Fruit fly (Drosophila melanogaster) whole organism, embryonic: ENCODE data around the gene Ugt36D1.

Source experiments
- Abd-B ChIP-seq: fragments of 200-800 bp; sonication (Bioruptor generic); optimal IDR thresholded peaks from 2 replicates; lab custom pipeline; 2018; ENCODE audit warnings: missing biosample characterization, mild to moderate bottlenecking, missing genetic modification characterization, moderate library complexity
- Asciz ChIP-seq: fragments of 200-800 bp; sonication (Bioruptor generic); optimal IDR thresholded peaks from 2 replicates; lab custom pipeline; 2017; ENCODE audit warnings: missing biosample characterization, mild to moderate bottlenecking, missing genetic modification characterization, missing genetic modification reagents
- Bteb2 ChIP-seq: fragments of 200-800 bp; sonication (Bioruptor generic); optimal IDR thresholded peaks from 2 replicates; lab custom pipeline; 2016; ENCODE audit warnings: missing biosample characterization, missing genetic modification characterization
- CG12942 ChIP-seq: fragments of 200-800 bp; sonication (Bioruptor generic); optimal IDR thresholded peaks from 3 replicates; lab custom pipeline; 2016; ENCODE audit warnings: missing biosample characterization, missing genetic modification characterization
- CG13296 ChIP-seq: fragments of 200-800 bp; sonication (Bioruptor generic); optimal IDR thresholded peaks from 3 replicates; lab custom pipeline; 2018; ENCODE audit warnings: missing biosample characterization, mild to moderate bottlenecking, missing genetic modification characterization
- CG15479 ChIP-seq: fragments of 200-800 bp; sonication (Bioruptor generic); optimal IDR thresholded peaks from 3 replicates; lab custom pipeline; 2019; ENCODE audit warnings: missing biosample characterization, mild to moderate bottlenecking, missing genetic modification characterization, moderate library complexity
- CG16779 ChIP-seq: fragments of 200-800 bp; sonication (Bioruptor generic); IDR thresholded peaks from 2 replicates; pipeline ENCODE4 v1.3.6; 2022; ENCODE audit warnings: missing biosample characterization, missing genetic modification characterization
- CG16863 ChIP-seq: fragments of 200-800 bp; sonication (Bioruptor generic); optimal IDR thresholded peaks from 3 replicates; lab custom pipeline; 2016; ENCODE audit warnings: missing biosample characterization, missing genetic modification characterization
- CG17385 ChIP-seq: fragments of 200-800 bp; sonication (Bioruptor generic); optimal IDR thresholded peaks from 3 replicates; lab custom pipeline; 2018; ENCODE audit warnings: missing biosample characterization, mild to moderate bottlenecking, missing genetic modification characterization
- CG17612 ChIP-seq: fragments of 200-800 bp; sonication (Bioruptor generic); IDR thresholded peaks from 2 replicates; pipeline ENCODE4 v1.3.6; 2022; ENCODE audit warnings: missing biosample characterization, missing genetic modification characterization
- CG32772 ChIP-seq: fragments of 200-800 bp; sonication (Bioruptor generic); IDR thresholded peaks from 2 replicates; pipeline ENCODE4 v1.3.6; 2022; ENCODE audit warnings: missing biosample characterization, missing genetic modification characterization
- CG4282 ChIP-seq: fragments of 200-800 bp; sonication (Bioruptor generic); optimal IDR thresholded peaks from 2 replicates; lab custom pipeline; 2016; ENCODE audit warnings: missing biosample characterization, missing genetic modification characterization
- CG43689 ChIP-seq: fragments of 200-800 bp; sonication (Bioruptor generic); IDR thresholded peaks from 2 replicates; pipeline ENCODE4 v1.3.6; 2022; ENCODE audit warnings: missing biosample characterization, missing genetic modification characterization
- CG4617 ChIP-seq: fragments of 200-800 bp; sonication (Bioruptor generic); optimal IDR thresholded peaks from 3 replicates; lab custom pipeline; 2016; ENCODE audit warnings: missing biosample characterization, missing genetic modification characterization, borderline replicate concordance
- CG4820 ChIP-seq: fragments of 200-800 bp; sonication (Bioruptor generic); optimal IDR thresholded peaks from 3 replicates; lab custom pipeline; 2016; ENCODE audit warnings: missing biosample characterization, missing genetic modification characterization
- CG7357 ChIP-seq: fragments of 200-800 bp; sonication (Bioruptor generic); IDR thresholded peaks from 3 replicates; pipeline ENCODE4 v1.3.6; 2022; ENCODE audit warnings: missing biosample characterization, missing genetic modification characterization
- CG7372 ChIP-seq: fragments of 200-800 bp; sonication (Bioruptor generic); IDR thresholded peaks from 2 replicates; pipeline ENCODE4 v1.3.6; 2022; ENCODE audit warnings: missing biosample characterization, missing genetic modification characterization
- CG9609 ChIP-seq: fragments of 200-800 bp; sonication (Bioruptor generic); optimal IDR thresholded peaks from 3 replicates; lab custom pipeline; 2016; ENCODE audit warnings: missing biosample characterization, missing genetic modification characterization
- Dbx ChIP-seq: fragments of 200-800 bp; sonication (Bioruptor generic); IDR thresholded peaks from 3 replicates; pipeline ENCODE4 v1.3.6; 2022; ENCODE audit warnings: missing biosample characterization, missing genetic modification characterization
- E2f2 ChIP-seq: fragments of 200-800 bp; sonication (Bioruptor generic); IDR thresholded peaks from 2 replicates; pipeline ENCODE4 v1.3.6; 2022; ENCODE audit warnings: missing biosample characterization, missing genetic modification characterization
- Eip74EF ChIP-seq, 2 experiments: fragments of 200-800 bp in 1 of 2; fragments of >200 bp in 1 of 2; sonication (Bioruptor generic) in 1 of 2; optimal IDR thresholded peaks; 2 replicates each; lab custom pipeline; 2017 to 2019; ENCODE audit warnings: missing biosample characterization in 2 of 2, missing genetic modification characterization in 2 of 2, mild to moderate bottlenecking in 1 of 2, moderate library complexity in 1 of 2
- Fer2 ChIP-seq: fragments of 200-800 bp; sonication (Bioruptor generic); optimal IDR thresholded peaks from 2 replicates; lab custom pipeline; 2018; ENCODE audit warnings: missing biosample characterization, mild to moderate bottlenecking, missing genetic modification characterization, moderate library complexity
- HLH3B ChIP-seq: fragments of 200-800 bp; sonication (Bioruptor generic); IDR thresholded peaks from 2 replicates; pipeline ENCODE4 v1.3.6; 2022; ENCODE audit warnings: missing biosample characterization, missing genetic modification characterization
- Oaz ChIP-seq: fragments of 200-800 bp; sonication (Bioruptor generic); IDR thresholded peaks from 2 replicates; pipeline ENCODE4 v1.3.6; 2022; ENCODE audit warnings: missing biosample characterization, missing genetic modification characterization
- Pdp1 ChIP-seq, 2 experiments: fragments of 200-800 bp; sonication (Bioruptor generic); optimal IDR thresholded peaks; 3 replicates each; lab custom pipeline; 2016; ENCODE audit warnings: missing biosample characterization in 2 of 2, missing genetic modification characterization in 2 of 2, mild to moderate bottlenecking in 1 of 2, moderate library complexity in 1 of 2
- Poxn ChIP-seq: fragments of 200-800 bp; sonication (Bioruptor generic); IDR thresholded peaks from 2 replicates; pipeline ENCODE4 v1.3.6; 2022; ENCODE audit warnings: missing biosample characterization, missing genetic modification characterization
- Spps ChIP-seq: fragments of 200-800 bp; sonication (Bioruptor generic); optimal IDR thresholded peaks from 2 replicates; lab custom pipeline; 2018; ENCODE audit warnings: missing biosample characterization, mild to moderate bottlenecking, missing genetic modification characterization
- ac ChIP-seq: fragments of 200-800 bp; sonication (Bioruptor generic); optimal IDR thresholded peaks from 3 replicates; lab custom pipeline; 2017; ENCODE audit warnings: missing biosample characterization, mild to moderate bottlenecking, missing genetic modification characterization
- az2 ChIP-seq: fragments of 200-800 bp; sonication (Bioruptor generic); optimal IDR thresholded peaks from 3 replicates; lab custom pipeline; 2016; ENCODE audit warnings: missing biosample characterization, missing genetic modification characterization
- btn ChIP-seq: fragments of 200-800 bp; sonication (Bioruptor generic); optimal IDR thresholded peaks from 2 replicates; lab custom pipeline; 2016; ENCODE audit warnings: missing biosample characterization, missing genetic modification characterization
- chinmo ChIP-seq: fragments of 200-800 bp; sonication (Bioruptor generic); IDR thresholded peaks from 4 replicates; pipeline ENCODE4 v1.3.6; 2022; ENCODE audit warnings: missing biosample characterization, missing genetic modification characterization; ENCODE audit not compliant: partially characterized antibody
- chm ChIP-seq: fragments of 200-800 bp; sonication (Bioruptor generic); IDR thresholded peaks from 2 replicates; pipeline ENCODE4 v1.3.6; 2022; ENCODE audit warnings: missing biosample characterization, missing genetic modification characterization
- corto ChIP-seq: fragments of 200-800 bp; sonication (Bioruptor generic); optimal IDR thresholded peaks from 2 replicates; lab custom pipeline; 2016; ENCODE audit warnings: missing biosample characterization, mild to moderate bottlenecking, missing genetic modification characterization, moderate library complexity
- crc ChIP-seq: fragments of 200-800 bp; sonication (Bioruptor generic); optimal IDR thresholded peaks from 2 replicates; lab custom pipeline; 2016; ENCODE audit warnings: missing biosample characterization, missing genetic modification characterization
- esg ChIP-seq: fragments of 200-800 bp; sonication (Bioruptor generic); conservative IDR thresholded peaks from 2 replicates; pipeline ENCODE4 v1.3.6; 2022; ENCODE audit warnings: missing biosample characterization, missing genetic modification characterization
- fd64A ChIP-seq: fragments of 200-800 bp; sonication (Bioruptor generic); optimal IDR thresholded peaks from 3 replicates; lab custom pipeline; 2018; ENCODE audit warnings: missing biosample characterization, mild to moderate bottlenecking, missing genetic modification characterization
- hb ChIP-seq: fragments of 200-800 bp; sonication (Bioruptor generic); IDR thresholded peaks from 3 replicates; pipeline ENCODE4 v1.3.6; 2022; ENCODE audit warnings: missing biosample characterization, missing genetic modification characterization; ENCODE audit not compliant: partially characterized antibody
- hbn ChIP-seq: fragments of 200-800 bp; sonication (Bioruptor generic); IDR thresholded peaks from 2 replicates; pipeline ENCODE4 v1.3.6; 2022; ENCODE audit warnings: missing biosample characterization, missing genetic modification characterization; ENCODE audit not compliant: partially characterized antibody
- inv ChIP-seq: fragments of 200-800 bp; sonication (Bioruptor generic); IDR thresholded peaks from 2 replicates; pipeline ENCODE4 v1.3.6; 2022; ENCODE audit warnings: missing biosample characterization, missing genetic modification characterization; ENCODE audit not compliant: partially characterized antibody
- kay ChIP-seq: fragments of 200-800 bp; sonication (Bioruptor generic); optimal IDR thresholded peaks from 2 replicates; lab custom pipeline; 2016; ENCODE audit warnings: missing biosample characterization, missing genetic modification characterization
- lola ChIP-seq, 3 experiments: fragments of >200 bp in 2 of 3; fragments of 200-800 bp in 1 of 3; sonication (Bioruptor generic) in 1 of 3; optimal IDR thresholded peaks; 2 replicates each; lab custom pipeline; 2017 to 2019; ENCODE audit warnings: missing biosample characterization in 3 of 3, missing genetic modification characterization in 3 of 3, mild to moderate bottlenecking in 1 of 3, moderate library complexity in 1 of 3
- mam ChIP-seq: fragments of 200-800 bp; sonication (Bioruptor generic); optimal IDR thresholded peaks from 3 replicates; lab custom pipeline; 2016; ENCODE audit warnings: missing biosample characterization, missing genetic modification characterization
- otp ChIP-seq: fragments of 200-800 bp; sonication (Bioruptor generic); IDR thresholded peaks from 3 replicates; pipeline ENCODE4, ENCODE4 v1.3.6; 2022; ENCODE audit warnings: missing biosample characterization, missing genetic modification characterization
- peb ChIP-seq: fragments of 200-800 bp; sonication (Bioruptor generic); IDR thresholded peaks from 2 replicates; pipeline ENCODE4 v1.3.6; 2022; ENCODE audit warnings: missing biosample characterization, missing genetic modification characterization
- ranshi ChIP-seq: fragments of 200-800 bp; sonication (Bioruptor generic); IDR thresholded peaks from 2 replicates; pipeline ENCODE4 v1.3.6; 2022; ENCODE audit warnings: missing biosample characterization, missing genetic modification characterization
- repo ChIP-seq: fragments of 200-800 bp; sonication (Bioruptor generic); optimal IDR thresholded peaks from 2 replicates; lab custom pipeline; 2016; ENCODE audit warnings: missing biosample characterization, missing genetic modification characterization
- scrt ChIP-seq: fragments of 200-800 bp; sonication (Bioruptor generic); optimal IDR thresholded peaks from 2 replicates; lab custom pipeline; 2018; ENCODE audit warnings: missing biosample characterization, mild to moderate bottlenecking, missing genetic modification characterization, moderate library complexity
- shn ChIP-seq: fragments of 200-800 bp; sonication (Bioruptor generic); optimal IDR thresholded peaks from 3 replicates; lab custom pipeline; 2016; ENCODE audit warnings: missing biosample characterization, missing genetic modification characterization
- sob ChIP-seq: fragments of 200-800 bp; sonication (Bioruptor generic); IDR thresholded peaks from 2 replicates; pipeline ENCODE4 v1.3.6; 2022; ENCODE audit warnings: missing biosample characterization, missing genetic modification characterization
- sug ChIP-seq: fragments of 200-800 bp; optimal IDR thresholded peaks from 2 replicates; lab custom pipeline; 2019; ENCODE audit warnings: missing biosample characterization, mild to moderate bottlenecking, missing genetic modification characterization, moderate library complexity
- twi ChIP-seq: fragments of 200-800 bp; optimal IDR thresholded peaks from 2 replicates; lab custom pipeline; 2019; ENCODE audit warnings: missing biosample characterization, mild to moderate bottlenecking, missing genetic modification characterization, moderate library complexity

The Ugt36D1 gene

DNA sequence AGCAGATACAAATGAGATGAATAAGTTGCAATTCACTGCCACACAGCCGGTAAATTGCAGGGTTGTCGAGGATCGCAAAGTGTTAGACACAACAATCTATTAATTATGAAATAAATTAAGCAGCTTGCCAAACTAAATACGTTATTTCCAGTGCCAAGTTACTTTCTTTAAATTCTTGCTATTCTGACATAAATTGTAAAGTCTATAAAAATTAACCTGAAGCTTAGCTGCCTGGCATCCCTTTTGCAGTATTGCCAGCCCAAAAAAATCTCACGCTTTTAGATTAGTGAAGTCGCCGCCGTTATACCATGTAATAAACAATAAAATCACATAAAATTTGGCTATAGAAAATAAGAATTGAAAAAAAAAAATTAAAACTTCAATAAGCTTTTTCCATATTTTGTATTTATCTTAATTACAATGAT lies 34.3 kb downstream of the Ugt36D1 start (continued):
- TF ChIP-seq peb (GFP tag; lab: Robert Waterston, UW) (peak; percentile 81), ac (GFP tag; lab: Kevin White, UChicago) (peak; percentile 16), Spps (tag; lab: Kevin White, UChicago) (peak; percentile 81), CG9609 (peak; percentile 88), CG4820 (GFP tag; lab: Kevin White, UChicago) (peak; percentile 78), shn (GFP tag; lab: Kevin White, UChicago) (peak; percentile 81), CG7357 (GFP tag; lab: Robert Waterston, UW) (peak; percentile 81), inv (GFP tag; lab: Robert Waterston, UW) (no peak), mam (GFP tag; lab: Kevin White, UChicago) (peak; percentile 95), twi (tag; lab: Kevin White, UChicago) (peak; percentile 87), Asciz (GFP tag; lab: Kevin White, UChicago) (peak; percentile 86), CG16779 (GFP tag; lab: Robert Waterston, UW) (peak; percentile 87), CG17612 (GFP tag; lab: Robert Waterston, UW) (peak; percentile 72), CG4282 (GFP tag; lab: Kevin White, UChicago) (peak; percentile 77), Dbx (GFP tag; lab: Robert Waterston, UW) (peak; percentile 88), sob (GFP tag; lab: Robert Waterston, UW) (peak; percentile 90), HLH3B (GFP tag; lab: Robert Waterston, UW) (peak; percentile 87), Poxn (GFP tag; lab: Robert Waterston, UW) (peak; percentile 74), chinmo (no peak), ranshi (GFP tag; lab: Robert Waterston, UW) (peak; percentile 87), Pdp1 (GFP tag; optimal IDR thresholded peaks at IDR 0.05; lab: Kevin White, UChicago) (peak; percentile 69 to 78), esg (GFP tag; lab: Robert Waterston, UW) (peak; percentile 81), CG7372 (GFP tag; lab: Robert Waterston, UW) (peak; percentile 91), CG13296 (GFP tag; lab: Kevin White, UChicago) (peak; percentile 93), CG15479 (GFP tag; lab: Kevin White, UChicago) (no peak), crc (peak; percentile 85), CG16863 (peak; percentile 82), chm (peak; percentile 92), CG12942 (GFP tag; lab: Kevin White, UChicago) (peak; percentile 79), E2f2 (GFP tag; lab: Robert Waterston, UW) (peak; percentile 76), az2 (GFP tag; lab: Kevin White, UChicago) (peak; percentile 92), corto (GFP tag; lab: Kevin White, UChicago) (peak; percentile 94), lola (GFP tag; optimal IDR thresholded peaks at IDR 0.05; lab: Kevin White, UChicago) (peak in 1 of 3 experiments; percentile 79), fd64A (GFP tag; lab: Kevin White, UChicago) (peak; percentile 76), CG4617 (peak; percentile 72), btn (peak; percentile 30), scrt (GFP tag; lab: Kevin White, UChicago) (peak; percentile 82), CG32772 (GFP tag; lab: Robert Waterston, UW) (peak; percentile 92), sug (tag; lab: Kevin White, UChicago) (peak; percentile 84), hbn (GFP tag; lab: Robert Waterston, UW) (no peak), Oaz (GFP tag; lab: Robert Waterston, UW) (peak; percentile 84), repo (GFP tag; lab: Kevin White, UChicago) (peak; percentile 64), kay (peak; percentile 39), hb (GFP tag; lab: Robert Waterston, UW) (no peak), Fer2 (tag; lab: Kevin White, UChicago) (peak; percentile 88), Eip74EF (GFP tag; optimal IDR thresholded peaks at IDR 0.05; lab: Kevin White, UChicago) (no peak), CG43689 (GFP tag; lab: Robert Waterston, UW) (peak; percentile 87), Bteb2 (GFP tag; lab: Kevin White, UChicago) (peak; percentile 90), Abd-B (GFP tag; lab: Kevin White, UChicago) (peak; percentile 87), CG17385 (GFP tag; lab: Kevin White, UChicago) (peak; percentile 91), otp (GFP tag; lab: Robert Waterston, UW) (peak; percentile 92)
